Worm (Caenorhabditis elegans) whole organism, L1 larva: ENCODE measurements around the gene F44A2.3.

Experiments used
- C04F5.9 ChIP-seq: sonication (generic microtip); optimal IDR thresholded peaks from 2 replicates; lab custom pipeline; 2016; ENCODE audit warnings: missing genetic modification characterization, missing compliant biosample characterization
- alr-1 ChIP-seq: fragments of 200-800 bp; sonication (Bioruptor generic); optimal IDR thresholded peaks from 2 replicates; lab custom pipeline; 2018; ENCODE audit warnings: borderline replicate concordance, mild to moderate bottlenecking, missing genetic modification characterization, missing compliant biosample characterization
- ama-1 ChIP-seq: fragments of 150-350 bp; optimal IDR thresholded peaks from 2 replicates; lab custom pipeline; 2014
- blmp-1 ChIP-seq: fragments of 150-350 bp; optimal IDR thresholded peaks from 2 replicates; lab custom pipeline; 2014; ENCODE audit warnings: missing biosample characterization, missing genetic modification characterization
- ceh-8 ChIP-seq: fragments of 200-800 bp; sonication (Bioruptor generic); optimal IDR thresholded peaks from 2 replicates; lab custom pipeline; 2018; ENCODE audit warnings: mild to moderate bottlenecking, missing genetic modification characterization, moderate library complexity, missing compliant biosample characterization
- dpl-1 ChIP-seq, 3 experiments: fragments of 150-350 bp in 2 of 3; sonication (generic microtip) in 1 of 3; optimal IDR thresholded peaks; 2 replicates each; lab custom pipeline; 2014 to 2017; ENCODE audit warnings: missing biosample characterization in 3 of 3, missing genetic modification characterization in 3 of 3, missing genetic modification reagents in 3 of 3
- efl-1 ChIP-seq, 4 experiments: fragments of 150-350 bp; optimal IDR thresholded peaks in 3 of 4; peaks in 1 of 4; 1 replicate in 1 of 4; 2 replicates in 3 of 4; lab custom pipeline; 2014; ENCODE audit warnings: missing biosample characterization in 2 of 4, missing genetic modification characterization in 2 of 4, missing genetic modification reagents in 2 of 4
- elt-2 ChIP-seq: sonication (generic microtip); optimal IDR thresholded peaks from 2 replicates; lab custom pipeline; 2016; ENCODE audit warnings: missing genetic modification characterization, mild to moderate bottlenecking, inconsistent platforms, missing compliant biosample characterization, missing genetic modification reagents
- elt-3 ChIP-seq, 6 experiments: fragments of 150-350 bp in 1 of 6; sonication (generic microtip); optimal IDR thresholded peaks; 2 replicates each; lab custom pipeline; 2017 to 2018; ENCODE audit warnings: missing biosample characterization in 6 of 6, missing genetic modification characterization in 6 of 6, inconsistent platforms in 1 of 6
- fkh-8 ChIP-seq: sonication (generic microtip); optimal IDR thresholded peaks from 2 replicates; lab custom pipeline; 2016; ENCODE audit warnings: mild to moderate bottlenecking, missing genetic modification characterization, missing compliant biosample characterization
- fos-1 ChIP-seq: fragments of 150-350 bp; optimal IDR thresholded peaks from 2 replicates; lab custom pipeline; 2014; ENCODE audit warnings: missing biosample characterization, missing genetic modification characterization
- grh-1 ChIP-seq: fragments of 200-800 bp; sonication (Bioruptor generic); IDR thresholded peaks from 2 replicates; pipeline ENCODE4 v1.3.6; 2022; ENCODE audit warnings: missing genetic modification reagents, missing genetic modification characterization, missing compliant biosample characterization
- isw-1 ChIP-seq: fragments of 200-800 bp; sonication (Bioruptor generic); IDR thresholded peaks from 2 replicates; pipeline ENCODE4 v1.3.6; 2022; ENCODE audit warnings: missing genetic modification characterization, missing compliant biosample characterization
- jun-1 ChIP-seq: fragments of 150-350 bp; optimal IDR thresholded peaks from 2 replicates; lab custom pipeline; 2014; ENCODE audit warnings: missing biosample characterization, missing genetic modification reagents, missing genetic modification characterization
- lin-14 ChIP-seq: fragments of 200-800 bp; sonication (Bioruptor generic); optimal IDR thresholded peaks from 2 replicates; lab custom pipeline; 2018; ENCODE audit warnings: mild to moderate bottlenecking, missing genetic modification characterization, moderate library complexity, missing compliant biosample characterization
- lin-35 ChIP-seq, 2 experiments: fragments of 150-350 bp; optimal IDR thresholded peaks; 2 replicates each; lab custom pipeline; 2014; ENCODE audit warnings: missing biosample characterization in 2 of 2, missing genetic modification characterization in 2 of 2, missing genetic modification reagents in 2 of 2
- lin-39 ChIP-seq: fragments of 150-350 bp; optimal IDR thresholded peaks from 2 replicates; lab custom pipeline; 2014; ENCODE audit warnings: missing biosample characterization, missing genetic modification reagents, missing genetic modification characterization
- lsy-2 ChIP-seq, 2 experiments: fragments of 150-350 bp; optimal IDR thresholded peaks; 2 replicates each; lab custom pipeline; 2014; ENCODE audit warnings: missing biosample characterization in 2 of 2, missing genetic modification characterization in 2 of 2
- mab-9 ChIP-seq: fragments of 200-800 bp; sonication (Bioruptor generic); IDR thresholded peaks from 2 replicates; pipeline ENCODE4 v1.3.6; 2022; ENCODE audit warnings: missing genetic modification reagents, missing genetic modification characterization, missing compliant biosample characterization
- mep-1 ChIP-seq: fragments of 150-350 bp; optimal IDR thresholded peaks from 2 replicates; lab custom pipeline; 2014; ENCODE audit warnings: missing biosample characterization, missing genetic modification characterization
- nhr-11 ChIP-seq: fragments of 150-350 bp; optimal IDR thresholded peaks from 2 replicates; lab custom pipeline; 2014; ENCODE audit warnings: missing biosample characterization, missing genetic modification characterization
- nhr-20 ChIP-seq: sonication (generic microtip); optimal IDR thresholded peaks from 2 replicates; lab custom pipeline; 2016; ENCODE audit warnings: mild to moderate bottlenecking, missing genetic modification characterization, missing compliant biosample characterization
- nhr-71 ChIP-seq: sonication (generic microtip); optimal IDR thresholded peaks from 2 replicates; lab custom pipeline; 2016; ENCODE audit warnings: mild to moderate bottlenecking, missing genetic modification characterization, moderate library complexity, missing compliant biosample characterization
- nhr-85 ChIP-seq: sonication (generic microtip); peaks from one replicate; lab custom pipeline; 2016; ENCODE audit warnings: missing genetic modification characterization, inconsistent platforms, missing compliant biosample characterization
- pag-3 ChIP-seq: sonication (generic microtip); optimal IDR thresholded peaks from 2 replicates; lab custom pipeline; 2017; ENCODE audit warnings: missing genetic modification characterization, mild to moderate bottlenecking, missing compliant biosample characterization, antibody characterized with exemption, borderline replicate concordance; ENCODE audit not compliant: insufficient read depth
- pax-3 ChIP-seq: fragments of 200-800 bp; sonication (Bioruptor generic); optimal IDR thresholded peaks from 2 replicates; lab custom pipeline; 2018; ENCODE audit warnings: mild to moderate bottlenecking, missing genetic modification characterization, moderate library complexity, missing compliant biosample characterization
- rnt-1 ChIP-seq: sonication (generic microtip); optimal IDR thresholded peaks from 2 replicates; lab custom pipeline; 2016; ENCODE audit warnings: mild to moderate bottlenecking, missing genetic modification characterization, moderate library complexity, missing compliant biosample characterization
- skn-1 ChIP-seq: fragments of 150-350 bp; optimal IDR thresholded peaks from 2 replicates; lab custom pipeline; 2014; ENCODE audit warnings: missing biosample characterization, missing genetic modification characterization
- snu-23 ChIP-seq: sonication (generic microtip); optimal IDR thresholded peaks from 2 replicates; lab custom pipeline; 2016; ENCODE audit warnings: missing genetic modification characterization, missing compliant biosample characterization
- sox-4 ChIP-seq: sonication (generic microtip); optimal IDR thresholded peaks from 2 replicates; lab custom pipeline; 2016; ENCODE audit warnings: missing genetic modification characterization, missing compliant biosample characterization
- swsn-7 ChIP-seq: sonication (generic microtip); optimal IDR thresholded peaks from 2 replicates; lab custom pipeline; 2016; ENCODE audit warnings: missing genetic modification characterization, missing compliant biosample characterization
- unc-62 ChIP-seq: fragments of 150-350 bp; optimal IDR thresholded peaks from 2 replicates; lab custom pipeline; 2014; ENCODE audit warnings: missing biosample characterization, missing genetic modification reagents, missing genetic modification characterization
- unc-98 ChIP-seq: fragments of 200-800 bp; sonication (Bioruptor generic); IDR thresholded peaks from 2 replicates; pipeline ENCODE4 v1.3.6; 2022; ENCODE audit warnings: missing genetic modification characterization, missing compliant biosample characterization
- zip-4 ChIP-seq: fragments of 200-800 bp; sonication (Bioruptor generic); optimal IDR thresholded peaks from 2 replicates; lab custom pipeline; 2018; ENCODE audit warnings: mild to moderate bottlenecking, missing genetic modification characterization, moderate library complexity, missing compliant biosample characterization

Gene F44A2.3

ce11 chrV:9333316-9334048 is 28.3 kb downstream of the F44A2.3 start, which contains the start of gene acl-14:
acl-14 (minus strand) TSS chrV:9333631.
- peak; percentile 12 for TF ChIP-seq nhr-20 (tag; lab: Kevin White, UChicago)
- peak in 2 of 6 experiments; percentile 26 to 84 for TF ChIP-seq elt-3 (tag; optimal IDR thresholded peaks at IDR 0.05; lab: Kevin White, UChicago)
- peak; percentile 55 for TF ChIP-seq blmp-1 (tag; lab: Kevin White, UChicago)
- TF ChIP-seq pag-3 (tag; lab: Kevin White, UChicago), result peak; percentile 37
- no peak for TF ChIP-seq swsn-7 (tag; lab: Kevin White, UChicago)
- peak; percentile 89 for TF ChIP-seq nhr-85 (tag; lab: Kevin White, UChicago)
- TF ChIP-seq lin-14, result peak; percentile 33
- TF ChIP-seq efl-1 (optimal IDR thresholded peaks at IDR 0.05; lab: Kevin White, UChicago), result no peak
- peak in 1 of 2 experiments; percentile 45 for TF ChIP-seq efl-1 (GFP tag; optimal IDR thresholded peaks at IDR 0.05 in 1 of 2; lab: Kevin White, UChicago)
- no peak for TF ChIP-seq unc-62 (GFP tag; lab: Kevin White, UChicago)
- peak in 1 of 2 experiments; percentile 32 for TF ChIP-seq lin-35 (GFP tag; optimal IDR thresholded peaks at IDR 0.05; lab: Kevin White, UChicago)
- TF ChIP-seq pax-3 (tag; lab: Kevin White, UChicago), result peak; percentile 4
- no peak for TF ChIP-seq unc-98 (GFP tag; lab: Robert Waterston, UW)
- no peak for TF ChIP-seq lin-39
- TF ChIP-seq elt-2 (tag; lab: Kevin White, UChicago), result peak; percentile 19
- peak; percentile 71 for TF ChIP-seq zip-4 (GFP tag; lab: Kevin White, UChicago)
- peak; percentile 23 for TF ChIP-seq skn-1 (tag; lab: Kevin White, UChicago)
- TF ChIP-seq nhr-71 (tag; lab: Kevin White, UChicago), result peak; percentile 21

ce11 chrV:9334216-9334615 is 29.0 kb downstream of the F44A2.3 start, which contains the start of gene ucp-4:
ucp-4 (plus strand) TSS chrV:9334298.
- TF ChIP-seq lin-14, result peak; percentile 23
- TF ChIP-seq blmp-1 (tag; lab: Kevin White, UChicago), result peak; percentile 44
- peak in 1 of 3 experiments; percentile 24 for TF ChIP-seq dpl-1 (GFP tag; optimal IDR thresholded peaks at IDR 0.05; lab: Kevin White, UChicago)
- TF ChIP-seq lsy-2 (tag; optimal IDR thresholded peaks at IDR 0.05; lab: Kevin White, UChicago), result peak in 1 of 2 experiments; percentile 9
- TF ChIP-seq fkh-8, result no peak
- peak; percentile 11 for TF ChIP-seq nhr-85 (tag; lab: Kevin White, UChicago)

ce11 chrV:9336462-9336861 is 31.2 kb downstream of the F44A2.3 start, which contains the start of gene coq-6:
coq-6 (plus strand) TSS chrV:9336762.
- no peak for TF ChIP-seq nhr-85 (tag; lab: Kevin White, UChicago)
- no peak for TF ChIP-seq alr-1 (tag; lab: Kevin White, UChicago)
- TF ChIP-seq ama-1 (lab: Kevin White, UChicago), result no peak
- TF ChIP-seq jun-1 (tag; lab: Kevin White, UChicago), result no peak
- no peak for TF ChIP-seq rnt-1 (tag; lab: Kevin White, UChicago)
- no peak for TF ChIP-seq mep-1 (tag; lab: Kevin White, UChicago)
- TF ChIP-seq snu-23 (GFP tag; lab: Kevin White, UChicago), result no peak
- TF ChIP-seq isw-1 (GFP tag; lab: Robert Waterston, UW), result no peak
- TF ChIP-seq grh-1, result no peak
- no peak for TF ChIP-seq C04F5.9 (tag; lab: Kevin White, UChicago)
- TF ChIP-seq mab-9 (GFP tag; lab: Robert Waterston, UW), result no peak
- TF ChIP-seq ceh-8 (GFP tag; lab: Kevin White, UChicago), result no peak
- TF ChIP-seq fos-1 (tag; lab: Kevin White, UChicago), result no peak
- no peak for TF ChIP-seq sox-4 (tag; lab: Kevin White, UChicago)
- no peak for TF ChIP-seq nhr-11
- no peak for TF ChIP-seq pag-3 (tag; lab: Kevin White, UChicago)
- no peak for TF ChIP-seq nhr-71 (tag; lab: Kevin White, UChicago)
